Fruit fly (Drosophila melanogaster) Kc167 (cell line): ENCODE measurements around the gene CG5157.

Experiments used
- Myc ChIP-seq: fragments of >200 bp; optimal IDR thresholded peaks from 2 replicates; lab custom pipeline; 2017; ENCODE audit warnings: missing external identifiers
- insv ChIP-seq: fragments of >200 bp; optimal IDR thresholded peaks from 3 replicates; lab custom pipeline; 2018; ENCODE audit warnings: missing external identifiers

DNA sequence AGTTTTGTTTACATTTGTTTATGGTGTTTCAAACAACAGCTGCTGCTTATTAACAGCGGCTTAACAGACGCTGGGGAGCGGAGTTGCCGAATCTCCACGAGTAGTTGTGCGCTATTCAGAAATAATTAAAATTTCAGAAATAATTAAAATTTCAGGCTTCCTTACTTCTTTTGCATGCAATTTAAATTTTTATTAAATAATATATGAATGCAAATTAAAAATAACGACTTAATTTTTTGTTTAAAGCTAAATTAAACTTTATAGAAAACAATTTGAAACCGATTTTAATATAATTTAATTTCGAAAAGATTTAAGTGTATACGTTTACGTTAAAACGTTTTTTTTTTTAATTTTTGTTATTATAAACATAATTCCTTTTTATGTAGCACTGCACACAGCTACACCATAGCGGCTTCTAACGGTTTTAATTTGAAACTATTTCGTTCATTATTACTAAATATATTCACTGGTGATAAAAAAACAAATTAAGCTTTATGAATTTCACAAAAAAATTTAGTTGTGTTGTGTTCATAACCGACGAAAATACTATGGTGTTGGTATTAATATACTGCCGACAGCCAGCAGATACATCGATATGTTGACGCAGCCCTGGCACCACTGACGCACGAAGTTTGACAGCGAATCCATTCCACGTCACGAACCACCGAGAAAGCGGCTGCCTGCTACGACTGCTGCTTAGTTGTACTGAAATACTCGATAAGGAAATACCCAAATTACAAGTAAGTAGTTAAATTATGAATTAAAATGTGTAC lies 8.5 kb downstream of the CG5157 start, which contains the start of gene SsRbeta:
- no peak for TF ChIP-seq Myc
- TF ChIP-seq insv (lab: Kevin White, UChicago) = no peak
